Fruit fly (Drosophila melanogaster): ENCODE measurements around the gene wkd.

- TF ChIP-seq ttk (optimal IDR thresholded peaks at IDR 0.05) (no peak), insv (optimal IDR thresholded peaks at IDR 0.05) (no peak), psq (optimal IDR thresholded peaks at IDR 0.05) (no peak)
These were observed 12.4 kb upstream of the wkd start, which contains the start of gene Mrp4 for dm6 chr3R:11568873-11569450.

Measured in Kc167 (cell line).